Worm (Caenorhabditis elegans): ENCODE results near the gene F35E8.7.

Gene F35E8.7

ce11 chrV:15873762-15874161 is 40.1 kb upstream of the F35E8.7 start:
- TF ChIP-seq F37D6.2 (tag; optimal IDR thresholded peaks at IDR 0.05) (peak; percentile 59), ceh-44 (GFP tag; IDR thresholded peaks at IDR 0.05) (peak; percentile 97), lin-1 (GFP tag; IDR thresholded peaks at IDR 0.05) (peak; percentile 90), tag-97 (GFP tag; IDR thresholded peaks at IDR 0.05) (0 out of 2 replicates have a peak, but pooled peaks have one; percentile 45), gei-8 (GFP tag; optimal IDR thresholded peaks at IDR 0.05) (peak; percentile 97), hif-1 (tag; optimal IDR thresholded peaks at IDR 0.05) (peak; percentile 64 to 80), nhr-11 (tag; optimal IDR thresholded peaks at IDR 0.05) (peak; percentile 54), mes-2 (tag; optimal IDR thresholded peaks at IDR 0.05; ENCODE audit: poor library complexity, severe bottlenecking) (peak; percentile 94), rbr-2 (tag; optimal IDR thresholded peaks at IDR 0.05) (peak; percentile 87), nhr-42 (GFP tag; IDR thresholded peaks at IDR 0.05) (peak; percentile 95), spr-3 (GFP tag; optimal IDR thresholded peaks at IDR 0.05) (peak; percentile 91), lin-39 (tag; optimal IDR thresholded peaks at IDR 0.05) (no peak), madf-9 (GFP tag; conservative IDR thresholded peaks at IDR 0.05) (peak; percentile 93), R02D3.7 (tag; optimal IDR thresholded peaks at IDR 0.05) (no peak), Y75B8A.6 (GFP tag; IDR thresholded peaks at IDR 0.05) (peak; percentile 97), ztf-7 (tag; optimal IDR thresholded peaks at IDR 0.05) (peak; percentile 80), lin-29 (GFP tag; IDR thresholded peaks at IDR 0.05) (peak; percentile 84), zip-2 (tag; optimal IDR thresholded peaks at IDR 0.05) (peak; percentile 41), daf-19 (GFP tag; conservative IDR thresholded peaks at IDR 0.05) (peak; percentile 96), dpl-1 (GFP tag; optimal IDR thresholded peaks at IDR 0.05) (peak; percentile 55), Y48G9A.11 (GFP tag; IDR thresholded peaks at IDR 0.05) (peak; percentile 91), nhr-111 (GFP tag; optimal IDR thresholded peaks at IDR 0.05) (peak; percentile 97), cey-2 (tag; optimal IDR thresholded peaks at IDR 0.05; ENCODE audit: borderline replicate concordance, insufficient read depth) (no peak), php-3 (GFP tag; IDR thresholded peaks at IDR 0.05) (peak; percentile 91), hmg-1.1 (GFP tag; IDR thresholded peaks at IDR 0.05) (peak; percentile 98), zfp-2 (tag; optimal IDR thresholded peaks at IDR 0.05) (peak; percentile 71), duxl-1 (tag; optimal IDR thresholded peaks at IDR 0.05; ENCODE audit: poor library complexity) (peak; percentile 90), daf-16 (GFP tag; optimal IDR thresholded peaks at IDR 0.05) (peak; percentile 75 to 97), daf-16 (tag; optimal IDR thresholded peaks at IDR 0.05) (peak; percentile 79), aha-1 (tag) (peak; percentile 64), T20F7.1 (GFP tag; optimal IDR thresholded peaks at IDR 0.05) (peak; percentile 77), tra-1 (GFP tag; IDR thresholded peaks at IDR 0.05) (peak; percentile 96), vab-7 (GFP tag; IDR thresholded peaks at IDR 0.05) (peak; percentile 99), ceh-62 (tag; optimal IDR thresholded peaks at IDR 0.05) (no peak), zip-11 (GFP tag; IDR thresholded peaks at IDR 0.05) (peak; percentile 85), lin-13 (GFP tag; optimal IDR thresholded peaks at IDR 0.05) (peak; percentile 47), ceh-32 (tag; optimal IDR thresholded peaks at IDR 0.05; ENCODE audit: poor library complexity) (peak; percentile 72), hlh-30 (tag; optimal IDR thresholded peaks at IDR 0.05; ENCODE audit: insufficient read depth) (peak; percentile 78), lin-38 (GFP tag; IDR thresholded peaks at IDR 0.05) (peak; percentile 90), ZK337.2 (GFP tag; IDR thresholded peaks at IDR 0.05) (peak; percentile 93), ama-1 (optimal IDR thresholded peaks at IDR 0.05) (no peak), lsy-2 (tag; optimal IDR thresholded peaks at IDR 0.05) (peak in 1 of 2 experiments; percentile 42), mdt-29 (GFP tag; IDR thresholded peaks at IDR 0.05) (peak; percentile 88), egl-27 (tag; optimal IDR thresholded peaks at IDR 0.05) (no peak), arid-1 (GFP tag; conservative IDR thresholded peaks at IDR 0.05) (peak; percentile 97), mep-1 (tag; optimal IDR thresholded peaks at IDR 0.05) (no peak), nhr-48 (tag; optimal IDR thresholded peaks at IDR 0.05) (peak; percentile 86), hlh-11 (tag; optimal IDR thresholded peaks at IDR 0.05) (no peak), ctbp-1 (GFP tag; IDR thresholded peaks at IDR 0.05) (peak; percentile 92), mdl-1 (tag; optimal IDR thresholded peaks at IDR 0.05) (peak in 1 of 2 experiments; percentile 2), Y105C5A.15 (GFP tag; IDR thresholded peaks at IDR 0.05) (peak; percentile 97)
